Worm (Caenorhabditis elegans): ENCODE results near the gene cyp-13A12.

The cyp-13A12 gene

DNA sequence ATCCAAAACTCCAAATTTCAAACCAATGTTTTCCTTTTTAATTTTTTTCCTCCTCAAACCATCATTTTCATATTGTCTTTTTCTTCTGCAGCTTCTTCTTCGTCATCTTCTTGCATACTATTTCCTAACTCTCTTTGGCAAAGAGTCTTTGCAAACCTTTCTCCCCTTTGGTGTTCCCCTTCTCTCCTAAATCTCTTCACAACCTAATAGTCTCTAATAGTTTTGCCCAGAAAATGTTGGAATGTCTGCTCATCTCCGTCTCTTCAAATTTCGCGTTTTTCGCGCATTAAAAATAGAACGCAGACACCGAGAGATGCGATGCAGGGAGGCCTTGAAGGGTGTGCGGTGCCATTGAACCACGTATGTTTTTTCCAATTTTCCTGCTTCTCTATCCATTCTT is 22.2 kb upstream of the cyp-13A12 start, which contains the start of gene ZK1010.10 (continued):
- TF ChIP-seq gmeb-2 (tag; optimal IDR thresholded peaks at IDR 0.05) (no peak), dve-1 (tag; optimal IDR thresholded peaks at IDR 0.05) (no peak), ceh-22 (tag; optimal IDR thresholded peaks at IDR 0.05) (no peak), unc-55 (GFP tag; optimal IDR thresholded peaks at IDR 0.05) (peak; percentile 51), syd-9 (tag; optimal IDR thresholded peaks at IDR 0.05) (no peak), ceh-24 (tag; optimal IDR thresholded peaks at IDR 0.05) (no peak), hlh-6 (tag; optimal IDR thresholded peaks at IDR 0.05) (no peak), ceh-6 (GFP tag; optimal IDR thresholded peaks at IDR 0.05) (no peak), fax-1 (tag; optimal IDR thresholded peaks at IDR 0.05) (no peak), unc-86 (tag; optimal IDR thresholded peaks at IDR 0.05) (no peak), ceh-14 (tag; optimal IDR thresholded peaks at IDR 0.05) (peak; percentile 41), K02D7.2 (tag; optimal IDR thresholded peaks at IDR 0.05) (no peak), ceh-18 (tag; optimal IDR thresholded peaks at IDR 0.05) (peak; percentile 23), ets-4 (tag; optimal IDR thresholded peaks at IDR 0.05) (no peak), ceh-31 (tag; optimal IDR thresholded peaks at IDR 0.05) (peak; percentile 75), ceh-48 (tag; optimal IDR thresholded peaks at IDR 0.05) (no peak), mec-3 (tag; optimal IDR thresholded peaks at IDR 0.05; ENCODE audit: borderline replicate concordance) (no peak), Y22D7AL.16 (tag; optimal IDR thresholded peaks at IDR 0.05) (no peak), C38D4.7 (GFP tag; optimal IDR thresholded peaks at IDR 0.05) (no peak), ceh-45 (GFP tag; IDR thresholded peaks at IDR 0.05) (no peak), ama-1 (optimal IDR thresholded peaks at IDR 0.05) (no peak), hlh-13 (GFP tag; optimal IDR thresholded peaks at IDR 0.05) (no peak), pros-1 (tag; optimal IDR thresholded peaks at IDR 0.05) (no peak), che-1 (tag; optimal IDR thresholded peaks at IDR 0.05) (no peak), fkh-6 (tag; optimal IDR thresholded peaks at IDR 0.05) (no peak), eyg-1 (tag; optimal IDR thresholded peaks at IDR 0.05) (no peak), lin-11 (tag; optimal IDR thresholded peaks at IDR 0.05) (no peak), tbx-7 (tag; optimal IDR thresholded peaks at IDR 0.05) (no peak), madf-2 (tag; optimal IDR thresholded peaks at IDR 0.05) (no peak), K09A11.1 (tag; optimal IDR thresholded peaks at IDR 0.05; ENCODE audit: insufficient read depth) (no peak), lim-6 (tag; optimal IDR thresholded peaks at IDR 0.05) (no peak), hlh-8 (tag; optimal IDR thresholded peaks at IDR 0.05) (no peak), pha-4 (tag; optimal IDR thresholded peaks at IDR 0.05) (no peak), nhr-232 (tag; optimal IDR thresholded peaks at IDR 0.05) (no peak), T23F11.4 (GFP tag; optimal IDR thresholded peaks at IDR 0.05) (no peak)

DNA sequence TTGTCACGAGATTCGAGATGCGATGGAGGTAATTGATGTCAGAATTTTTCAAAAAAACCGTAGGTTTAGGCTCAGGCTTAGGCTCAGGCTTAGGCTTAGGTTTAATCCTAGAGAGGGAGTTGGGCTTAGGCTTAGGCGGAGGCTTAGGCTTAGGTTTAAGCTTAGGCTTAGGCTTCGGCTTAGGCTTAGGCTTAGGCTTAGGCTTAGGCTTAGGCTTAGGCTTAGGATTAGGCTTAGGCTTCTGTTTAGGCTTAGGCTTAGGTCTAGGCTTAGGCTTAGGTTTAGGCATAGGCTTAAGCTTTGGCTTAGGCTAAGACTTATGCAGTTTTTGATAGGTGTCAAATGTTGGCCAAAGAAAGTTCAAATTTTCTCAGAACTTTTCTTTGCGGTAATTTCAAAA is 20.0 kb upstream of the cyp-13A12 start:
- TF ChIP-seq zip-5 (tag; optimal IDR thresholded peaks at IDR 0.05), result no peak
- TF ChIP-seq npax-4 (tag; optimal IDR thresholded peaks at IDR 0.05), result no peak
- TF ChIP-seq unc-42 (tag; optimal IDR thresholded peaks at IDR 0.05), result no peak
- TF ChIP-seq dve-1 (tag; optimal IDR thresholded peaks at IDR 0.05), result peak; percentile 88
- TF ChIP-seq K02D7.2 (tag; optimal IDR thresholded peaks at IDR 0.05), result peak; percentile 10
- no peak for TF ChIP-seq pat-9 (tag; optimal IDR thresholded peaks at IDR 0.05)
- TF ChIP-seq nhr-232 (tag; optimal IDR thresholded peaks at IDR 0.05), result no peak
- TF ChIP-seq syd-9 (tag; optimal IDR thresholded peaks at IDR 0.05), result no peak
- TF ChIP-seq sdc-2 (tag; optimal IDR thresholded peaks at IDR 0.05), result no peak
- no peak for TF ChIP-seq ceh-14 (tag; optimal IDR thresholded peaks at IDR 0.05)
- TF ChIP-seq nhr-11 (tag; optimal IDR thresholded peaks at IDR 0.05), result no peak
- TF ChIP-seq ref-2 (tag; optimal IDR thresholded peaks at IDR 0.05), result no peak

DNA sequence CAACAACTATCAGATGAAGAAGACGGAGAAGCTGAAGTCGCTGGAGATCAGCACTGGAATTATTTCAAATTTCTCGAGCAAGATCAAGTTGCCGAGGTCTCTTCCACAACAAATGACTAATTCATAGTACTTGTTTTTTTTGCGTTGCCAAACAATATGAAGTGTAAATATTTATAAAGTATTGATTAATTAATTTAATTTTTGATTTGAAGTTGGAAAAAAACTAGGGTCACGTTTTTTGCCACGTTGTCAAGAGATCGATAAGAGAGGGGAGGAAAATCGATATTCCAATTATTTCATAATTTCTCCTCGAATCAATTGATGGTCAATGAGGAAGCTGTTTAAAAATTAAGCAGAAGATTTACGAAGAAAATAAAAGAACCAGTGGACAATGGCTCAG is 19.2 kb upstream of the cyp-13A12 start, which contains the start of gene snf-7:
TSS of gene snf-7 (plus strand) at position 301 of the 400 bp plus-strand sequence.
- TF ChIP-seq Y22D7AL.16 (tag; optimal IDR thresholded peaks at IDR 0.05) (no peak), fkh-6 (tag; optimal IDR thresholded peaks at IDR 0.05) (no peak), ceh-18 (tag; optimal IDR thresholded peaks at IDR 0.05) (no peak), ceh-24 (tag; optimal IDR thresholded peaks at IDR 0.05) (no peak)
